Worm (Caenorhabditis elegans) whole organism, L1 larva: ENCODE measurements around the gene K07E8.6.

ENCODE experiments used
- C04F5.9 ChIP-seq: sonication (generic microtip); optimal IDR thresholded peaks from 2 replicates; lab custom pipeline; 2016; ENCODE audit warnings: missing genetic modification characterization, missing compliant biosample characterization
- C16A3.4 ChIP-seq: fragments of 150-350 bp; optimal IDR thresholded peaks from 2 replicates; lab custom pipeline; 2014; ENCODE audit warnings: missing biosample characterization, missing genetic modification characterization
- C34B4.2 ChIP-seq: sonication (generic microtip); optimal IDR thresholded peaks from 2 replicates; lab custom pipeline; 2017; ENCODE audit warnings: mild to moderate bottlenecking, missing genetic modification characterization, missing compliant biosample characterization
- F16B12.6 ChIP-seq: fragments of 150-350 bp; optimal IDR thresholded peaks from 2 replicates; lab custom pipeline; 2014; ENCODE audit warnings: missing biosample characterization, missing genetic modification characterization
- aly-2 ChIP-seq: fragments of 150-350 bp; optimal IDR thresholded peaks from 2 replicates; lab custom pipeline; 2014; ENCODE audit warnings: missing biosample characterization, missing genetic modification characterization
- ama-1 ChIP-seq: fragments of 150-350 bp; optimal IDR thresholded peaks from 2 replicates; lab custom pipeline; 2014
- ceh-8 ChIP-seq: fragments of 200-800 bp; sonication (Bioruptor generic); optimal IDR thresholded peaks from 2 replicates; lab custom pipeline; 2018; ENCODE audit warnings: mild to moderate bottlenecking, missing genetic modification characterization, moderate library complexity, missing compliant biosample characterization
- ceh-88 ChIP-seq: fragments of 200-800 bp; sonication (Bioruptor generic); IDR thresholded peaks from 2 replicates; pipeline ENCODE4 v1.3.6; 2022; ENCODE audit warnings: missing genetic modification characterization, missing compliant biosample characterization
- dpl-1 ChIP-seq, 3 experiments: fragments of 150-350 bp in 2 of 3; sonication (generic microtip) in 1 of 3; optimal IDR thresholded peaks; 2 replicates each; lab custom pipeline; 2014 to 2017; ENCODE audit warnings: missing biosample characterization in 3 of 3, missing genetic modification characterization in 3 of 3, missing genetic modification reagents in 3 of 3
- dsc-1 ChIP-seq: sonication (generic microtip); optimal IDR thresholded peaks from 2 replicates; lab custom pipeline; 2016; ENCODE audit warnings: mild to moderate bottlenecking, missing genetic modification characterization, missing compliant biosample characterization
- efl-1 ChIP-seq, 4 experiments: fragments of 150-350 bp; optimal IDR thresholded peaks in 3 of 4; peaks in 1 of 4; 1 replicate in 1 of 4; 2 replicates in 3 of 4; lab custom pipeline; 2014; ENCODE audit warnings: missing biosample characterization in 2 of 4, missing genetic modification characterization in 2 of 4, missing genetic modification reagents in 2 of 4
- efl-3 ChIP-seq: fragments of 200-800 bp; sonication (Bioruptor generic); optimal IDR thresholded peaks from 2 replicates; lab custom pipeline; 2018; ENCODE audit warnings: mild to moderate bottlenecking, missing genetic modification characterization, missing compliant biosample characterization
- egl-13 ChIP-seq: sonication (generic microtip); optimal IDR thresholded peaks from 2 replicates; lab custom pipeline; 2016; ENCODE audit warnings: missing genotype, missing genetic modification reagents, missing genetic modification characterization, missing compliant biosample characterization
- egl-27 ChIP-seq, 2 experiments: fragments of 150-350 bp in 1 of 2; sonication (generic microtip); optimal IDR thresholded peaks; 3 replicates each; lab custom pipeline; 2017 to 2018; ENCODE audit warnings: missing biosample characterization in 2 of 2, missing genetic modification characterization in 2 of 2, missing genetic modification reagents in 2 of 2
- ets-5 ChIP-seq: fragments of 200-800 bp; sonication (Bioruptor generic); IDR thresholded peaks from 2 replicates; pipeline ENCODE4 v1.3.6; 2022; ENCODE audit warnings: missing genetic modification characterization, missing compliant biosample characterization
- fkh-4 ChIP-seq: sonication (generic microtip); optimal IDR thresholded peaks from 2 replicates; lab custom pipeline; 2016; ENCODE audit warnings: missing compliant biosample characterization, missing genetic modification characterization, borderline replicate concordance
- grh-1 ChIP-seq: fragments of 200-800 bp; sonication (Bioruptor generic); IDR thresholded peaks from 2 replicates; pipeline ENCODE4 v1.3.6; 2022; ENCODE audit warnings: missing genetic modification reagents, missing genetic modification characterization, missing compliant biosample characterization
- hlh-17 ChIP-seq: fragments of 200-800 bp; sonication (Bioruptor generic); optimal IDR thresholded peaks from 2 replicates; lab custom pipeline; 2018; ENCODE audit warnings: missing genetic modification characterization, mild to moderate bottlenecking, missing compliant biosample characterization, moderate library complexity, borderline replicate concordance
- hpl-2 ChIP-seq: fragments of 150-350 bp; optimal IDR thresholded peaks from 2 replicates; lab custom pipeline; 2014; ENCODE audit warnings: missing biosample characterization, missing genetic modification reagents, missing genetic modification characterization
- jun-1 ChIP-seq: fragments of 150-350 bp; optimal IDR thresholded peaks from 2 replicates; lab custom pipeline; 2014; ENCODE audit warnings: missing biosample characterization, missing genetic modification reagents, missing genetic modification characterization
- lin-35 ChIP-seq, 2 experiments: fragments of 150-350 bp; optimal IDR thresholded peaks; 2 replicates each; lab custom pipeline; 2014; ENCODE audit warnings: missing biosample characterization in 2 of 2, missing genetic modification characterization in 2 of 2, missing genetic modification reagents in 2 of 2
- lin-39 ChIP-seq: fragments of 150-350 bp; optimal IDR thresholded peaks from 2 replicates; lab custom pipeline; 2014; ENCODE audit warnings: missing biosample characterization, missing genetic modification reagents, missing genetic modification characterization
- lir-3 ChIP-seq: sonication (generic microtip); optimal IDR thresholded peaks from 2 replicates; lab custom pipeline; 2016; ENCODE audit warnings: mild to moderate bottlenecking, missing genetic modification characterization, moderate library complexity, missing compliant biosample characterization; ENCODE audit not compliant: poor library complexity
- lsy-2 ChIP-seq, 2 experiments: fragments of 150-350 bp; optimal IDR thresholded peaks; 2 replicates each; lab custom pipeline; 2014; ENCODE audit warnings: missing biosample characterization in 2 of 2, missing genetic modification characterization in 2 of 2
- mef-2 ChIP-seq: fragments of 150-350 bp; optimal IDR thresholded peaks from 2 replicates; lab custom pipeline; 2014; ENCODE audit warnings: missing biosample characterization, missing genetic modification characterization
- mep-1 ChIP-seq: fragments of 150-350 bp; optimal IDR thresholded peaks from 2 replicates; lab custom pipeline; 2014; ENCODE audit warnings: missing biosample characterization, missing genetic modification characterization
- nhr-11 ChIP-seq: fragments of 150-350 bp; optimal IDR thresholded peaks from 2 replicates; lab custom pipeline; 2014; ENCODE audit warnings: missing biosample characterization, missing genetic modification characterization
- nhr-12 ChIP-seq: sonication (generic microtip); optimal IDR thresholded peaks from 2 replicates; lab custom pipeline; 2017; ENCODE audit warnings: missing biosample characterization, missing genetic modification characterization
- nhr-20 ChIP-seq: sonication (generic microtip); optimal IDR thresholded peaks from 2 replicates; lab custom pipeline; 2016; ENCODE audit warnings: mild to moderate bottlenecking, missing genetic modification characterization, missing compliant biosample characterization
- nhr-237 ChIP-seq: fragments of 150-350 bp; optimal IDR thresholded peaks from 2 replicates; lab custom pipeline; 2014; ENCODE audit warnings: missing biosample characterization, missing genetic modification characterization
- nhr-28 ChIP-seq: fragments of 150-350 bp; optimal IDR thresholded peaks from 2 replicates; lab custom pipeline; 2014; ENCODE audit warnings: missing biosample characterization, missing genetic modification characterization
- nhr-71 ChIP-seq: sonication (generic microtip); optimal IDR thresholded peaks from 2 replicates; lab custom pipeline; 2016; ENCODE audit warnings: mild to moderate bottlenecking, missing genetic modification characterization, moderate library complexity, missing compliant biosample characterization
- nhr-76 ChIP-seq: sonication (generic microtip); optimal IDR thresholded peaks from 2 replicates; lab custom pipeline; 2017; ENCODE audit warnings: missing biosample characterization, missing genetic modification characterization
- nhr-85 ChIP-seq: sonication (generic microtip); peaks from one replicate; lab custom pipeline; 2016; ENCODE audit warnings: missing genetic modification characterization, inconsistent platforms, missing compliant biosample characterization
- pax-3 ChIP-seq: fragments of 200-800 bp; sonication (Bioruptor generic); optimal IDR thresholded peaks from 2 replicates; lab custom pipeline; 2018; ENCODE audit warnings: mild to moderate bottlenecking, missing genetic modification characterization, moderate library complexity, missing compliant biosample characterization
- pqm-1 ChIP-seq: sonication (generic microtip); optimal IDR thresholded peaks from 3 replicates; lab custom pipeline; 2017; ENCODE audit warnings: missing biosample characterization, missing genetic modification characterization
- rnt-1 ChIP-seq: sonication (generic microtip); optimal IDR thresholded peaks from 2 replicates; lab custom pipeline; 2016; ENCODE audit warnings: mild to moderate bottlenecking, missing genetic modification characterization, moderate library complexity, missing compliant biosample characterization
- snu-23 ChIP-seq: sonication (generic microtip); optimal IDR thresholded peaks from 2 replicates; lab custom pipeline; 2016; ENCODE audit warnings: missing genetic modification characterization, missing compliant biosample characterization
- sptf-1 ChIP-seq: fragments of 150-350 bp; optimal IDR thresholded peaks from 2 replicates; lab custom pipeline; 2014; ENCODE audit warnings: missing biosample characterization, missing genetic modification characterization
- sup-37 ChIP-seq: fragments of 200-800 bp; sonication (Bioruptor generic); optimal IDR thresholded peaks from 2 replicates; lab custom pipeline; 2018; ENCODE audit warnings: mild to moderate bottlenecking, missing genetic modification characterization, missing compliant biosample characterization
- swsn-7 ChIP-seq: sonication (generic microtip); optimal IDR thresholded peaks from 2 replicates; lab custom pipeline; 2016; ENCODE audit warnings: missing genetic modification characterization, missing compliant biosample characterization
- tlp-1 ChIP-seq: fragments of 150-350 bp; optimal IDR thresholded peaks from 2 replicates; lab custom pipeline; 2014; ENCODE audit warnings: missing biosample characterization, missing genetic modification characterization
- unc-130 ChIP-seq: fragments of 150-350 bp; optimal IDR thresholded peaks from 2 replicates; lab custom pipeline; 2017; ENCODE audit warnings: missing biosample characterization, missing genetic modification characterization, inconsistent platforms
- unc-30 ChIP-seq: sonication (generic microtip); optimal IDR thresholded peaks from 2 replicates; lab custom pipeline; 2017; ENCODE audit warnings: missing biosample characterization, missing genetic modification characterization
- unc-62 ChIP-seq: fragments of 150-350 bp; optimal IDR thresholded peaks from 2 replicates; lab custom pipeline; 2014; ENCODE audit warnings: missing biosample characterization, missing genetic modification reagents, missing genetic modification characterization
- unc-86 ChIP-seq: sonication (generic microtip); optimal IDR thresholded peaks from 2 replicates; lab custom pipeline; 2016; ENCODE audit warnings: missing genetic modification characterization, missing compliant biosample characterization
- unc-98 ChIP-seq: fragments of 200-800 bp; sonication (Bioruptor generic); IDR thresholded peaks from 2 replicates; pipeline ENCODE4 v1.3.6; 2022; ENCODE audit warnings: missing genetic modification characterization, missing compliant biosample characterization
- vab-15 ChIP-seq: sonication (generic microtip); optimal IDR thresholded peaks from 2 replicates; lab custom pipeline; 2017; ENCODE audit warnings: missing genotype, mild to moderate bottlenecking, missing genetic modification characterization, missing compliant biosample characterization
- xbp-1 ChIP-seq: sonication (generic microtip); optimal IDR thresholded peaks from 2 replicates; lab custom pipeline; 2016; ENCODE audit warnings: missing genetic modification characterization, missing compliant biosample characterization
- zag-1 ChIP-seq: fragments of 150-350 bp; optimal IDR thresholded peaks from 2 replicates; lab custom pipeline; 2014; ENCODE audit warnings: missing biosample characterization, missing genetic modification characterization
- ztf-11 ChIP-seq, 2 experiments: sonication (generic microtip); optimal IDR thresholded peaks; 2 replicates each; lab custom pipeline; 2016 to 2017; ENCODE audit warnings: missing genetic modification characterization in 2 of 2, missing biosample characterization in 1 of 2, missing compliant biosample characterization in 1 of 2

The K07E8.6 gene

DNA sequence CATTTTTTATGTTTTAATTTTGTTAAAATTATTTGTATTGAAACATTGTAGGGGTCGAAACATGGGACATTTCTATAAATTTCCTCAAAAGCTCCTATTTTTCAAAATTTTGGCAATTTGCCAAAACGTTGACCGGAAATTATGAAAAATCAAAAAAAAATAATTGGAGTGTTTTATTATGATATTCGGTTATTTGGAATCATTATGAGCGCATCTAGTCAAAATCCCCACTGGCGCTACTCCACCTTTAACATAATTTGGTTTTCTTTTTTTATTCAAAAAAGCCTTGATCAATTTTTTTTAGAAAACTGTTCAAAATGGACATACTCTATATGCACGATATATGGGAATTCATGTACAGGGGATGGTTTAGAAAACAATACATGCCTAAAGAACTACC lies 34.1 kb downstream of the K07E8.6 start, which contains the start of gene W04H10.2:
Gene W04H10.2 (plus strand): TSS at position 301 of the 400 bp plus-strand sequence.
- TF ChIP-seq grh-1 (GFP tag; lab: Robert Waterston, UW) (no peak), swsn-7 (tag; lab: Kevin White, UChicago) (no peak), unc-98 (GFP tag; lab: Robert Waterston, UW) (no peak), nhr-85 (tag; lab: Kevin White, UChicago) (no peak), ets-5 (GFP tag; lab: Robert Waterston, UW) (no peak), egl-27 (tag; optimal IDR thresholded peaks at IDR 0.05; lab: Kevin White, UChicago) (no peak), nhr-12 (tag; lab: Kevin White, UChicago) (no peak), pqm-1 (tag; lab: Kevin White, UChicago) (no peak), ama-1 (lab: Kevin White, UChicago) (no peak), efl-3 (no peak), C16A3.4 (tag; lab: Kevin White, UChicago) (no peak)

DNA sequence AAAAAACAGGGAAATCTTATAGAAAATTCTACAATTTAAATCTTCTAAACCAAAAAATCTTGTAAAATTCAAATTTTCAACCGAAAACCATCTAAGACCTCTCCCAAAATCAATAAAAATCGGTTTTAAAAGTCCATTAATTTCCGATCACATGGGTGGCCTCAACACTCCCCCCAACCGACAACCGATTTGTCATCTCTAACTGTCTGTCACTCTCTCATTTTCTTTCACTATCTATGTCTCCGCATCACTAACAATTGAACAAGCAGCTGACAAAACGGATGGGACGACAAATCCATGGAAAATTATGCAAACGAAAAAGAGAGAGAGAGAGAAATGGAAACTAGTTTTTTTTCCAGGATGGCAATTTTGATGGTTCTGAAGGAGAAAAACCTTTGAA lies 36.4 kb downstream of the K07E8.6 start:
- TF ChIP-seq ztf-11 (tag; optimal IDR thresholded peaks at IDR 0.05; lab: Kevin White, UChicago) (peak in 1 of 2 experiments; percentile 4), mef-2 (no peak), nhr-12 (tag; lab: Kevin White, UChicago) (no peak), nhr-11 (tag; lab: Kevin White, UChicago) (peak; percentile 26), lsy-2 (tag; optimal IDR thresholded peaks at IDR 0.05; lab: Kevin White, UChicago) (peak; percentile 66 to 74), rnt-1 (tag; lab: Kevin White, UChicago) (peak; percentile 80), nhr-76 (tag; lab: Kevin White, UChicago) (no peak), ets-5 (GFP tag; lab: Robert Waterston, UW) (no peak), nhr-20 (peak; percentile 65), sptf-1 (tag; lab: Kevin White, UChicago) (no peak), pax-3 (tag; lab: Kevin White, UChicago) (no peak), C04F5.9 (tag; lab: Kevin White, UChicago) (no peak), lin-35 (GFP tag; optimal IDR thresholded peaks at IDR 0.05; lab: Kevin White, UChicago) (peak; percentile 48 to 63), C34B4.2 (tag; lab: Kevin White, UChicago) (no peak), aly-2 (no peak), unc-62 (GFP tag; lab: Kevin White, UChicago) (no peak), hpl-2 (GFP tag; lab: Kevin White, UChicago) (no peak), xbp-1 (tag; lab: Kevin White, UChicago) (peak; percentile 23), ceh-88 (no peak), F16B12.6 (tag; lab: Kevin White, UChicago) (no peak), hlh-17 (no peak), egl-13 (tag; lab: Kevin White, UChicago) (no peak), vab-15 (tag; lab: Kevin White, UChicago) (no peak), egl-27 (tag; optimal IDR thresholded peaks at IDR 0.05; lab: Kevin White, UChicago) (no peak), sup-37 (GFP tag; lab: Kevin White, UChicago) (no peak), nhr-28 (tag; lab: Kevin White, UChicago) (no peak), ceh-8 (GFP tag; lab: Kevin White, UChicago) (no peak), efl-1 (optimal IDR thresholded peaks at IDR 0.05; lab: Kevin White, UChicago) (peak; percentile 61 to 68), efl-1 (GFP tag; optimal IDR thresholded peaks at IDR 0.05 in 1 of 2; lab: Kevin White, UChicago) (peak; percentile 53 to 81), unc-86 (tag; lab: Kevin White, UChicago) (peak; percentile 33), snu-23 (GFP tag; lab: Kevin White, UChicago) (peak; percentile 82), efl-3 (no peak), pqm-1 (tag; lab: Kevin White, UChicago) (no peak), unc-130 (tag; lab: Kevin White, UChicago) (no peak), mep-1 (tag; lab: Kevin White, UChicago) (peak; percentile 87), dpl-1 (GFP tag; optimal IDR thresholded peaks at IDR 0.05; lab: Kevin White, UChicago) (peak; percentile 34 to 57 (median 49)), fkh-4 (tag; lab: Kevin White, UChicago) (no peak), lin-39 (tag; lab: Kevin White, UChicago) (peak; percentile 88), tlp-1 (no peak), zag-1 (tag; lab: Kevin White, UChicago) (no peak), nhr-237 (tag; lab: Kevin White, UChicago) (no peak), lir-3 (tag; lab: Kevin White, UChicago) (peak; percentile 8), dsc-1 (peak; percentile 21), nhr-71 (tag; lab: Kevin White, UChicago) (peak; percentile 86), unc-30 (no peak), jun-1 (tag; lab: Kevin White, UChicago) (no peak)
